Worm (Caenorhabditis elegans) whole organism, L1 larva: Measurements from ENCODE around the gene W04B5.3.
A peak's percentile ranks its signal among the peaks of the same experiment; 100 is the strongest.

Source experiments
- C16A3.4 ChIP-seq: fragments of 150-350 bp; optimal IDR thresholded peaks from 2 replicates; lab custom pipeline; 2014; ENCODE audit warnings: missing biosample characterization, missing genetic modification characterization
- F16B12.6 ChIP-seq: fragments of 150-350 bp; optimal IDR thresholded peaks from 2 replicates; lab custom pipeline; 2014; ENCODE audit warnings: missing biosample characterization, missing genetic modification characterization
- Y116A8C.19 ChIP-seq: sonication (generic microtip); optimal IDR thresholded peaks from 2 replicates; lab custom pipeline; 2016; ENCODE audit warnings: missing compliant biosample characterization, missing genetic modification characterization, borderline replicate concordance
- aha-1 ChIP-seq: fragments of 150-350 bp; optimal IDR thresholded peaks from 2 replicates; lab custom pipeline; 2014; ENCODE audit warnings: missing biosample characterization, missing genetic modification characterization
- aly-2 ChIP-seq: fragments of 150-350 bp; optimal IDR thresholded peaks from 2 replicates; lab custom pipeline; 2014; ENCODE audit warnings: missing biosample characterization, missing genetic modification characterization
- blmp-1 ChIP-seq: fragments of 150-350 bp; optimal IDR thresholded peaks from 2 replicates; lab custom pipeline; 2014; ENCODE audit warnings: missing biosample characterization, missing genetic modification characterization
- ceh-8 ChIP-seq: fragments of 200-800 bp; sonication (Bioruptor generic); optimal IDR thresholded peaks from 2 replicates; lab custom pipeline; 2018; ENCODE audit warnings: mild to moderate bottlenecking, missing genetic modification characterization, moderate library complexity, missing compliant biosample characterization
- ceh-82 ChIP-seq, 3 experiments: fragments of 150-350 bp in 1 of 3; sonication (generic microtip) in 2 of 3; optimal IDR thresholded peaks; 2 replicates each; lab custom pipeline; 2014 to 2017; ENCODE audit warnings: missing biosample characterization in 3 of 3, missing genetic modification characterization in 3 of 3
- ceh-88 ChIP-seq: fragments of 200-800 bp; sonication (Bioruptor generic); IDR thresholded peaks from 2 replicates; pipeline ENCODE4 v1.3.6; 2022; ENCODE audit warnings: missing genetic modification characterization, missing compliant biosample characterization
- dpl-1 ChIP-seq, 3 experiments: fragments of 150-350 bp in 2 of 3; sonication (generic microtip) in 1 of 3; optimal IDR thresholded peaks; 2 replicates each; lab custom pipeline; 2014 to 2017; ENCODE audit warnings: missing biosample characterization in 3 of 3, missing genetic modification characterization in 3 of 3, missing genetic modification reagents in 3 of 3
- efl-1 ChIP-seq, 4 experiments: fragments of 150-350 bp; optimal IDR thresholded peaks in 3 of 4; peaks in 1 of 4; 1 replicate in 1 of 4; 2 replicates in 3 of 4; lab custom pipeline; 2014; ENCODE audit warnings: missing biosample characterization in 2 of 4, missing genetic modification characterization in 2 of 4, missing genetic modification reagents in 2 of 4
- egl-13 ChIP-seq: sonication (generic microtip); optimal IDR thresholded peaks from 2 replicates; lab custom pipeline; 2016; ENCODE audit warnings: missing genotype, missing genetic modification reagents, missing genetic modification characterization, missing compliant biosample characterization
- elt-2 ChIP-seq: sonication (generic microtip); optimal IDR thresholded peaks from 2 replicates; lab custom pipeline; 2016; ENCODE audit warnings: missing genetic modification characterization, mild to moderate bottlenecking, inconsistent platforms, missing compliant biosample characterization, missing genetic modification reagents
- elt-3 ChIP-seq, 6 experiments: fragments of 150-350 bp in 1 of 6; sonication (generic microtip); optimal IDR thresholded peaks; 2 replicates each; lab custom pipeline; 2017 to 2018; ENCODE audit warnings: missing biosample characterization in 6 of 6, missing genetic modification characterization in 6 of 6, inconsistent platforms in 1 of 6
- fkh-10 ChIP-seq: sonication (generic microtip); optimal IDR thresholded peaks from 2 replicates; lab custom pipeline; 2017; ENCODE audit warnings: missing biosample characterization, missing genetic modification reagents, missing genetic modification characterization
- fos-1 ChIP-seq: fragments of 150-350 bp; optimal IDR thresholded peaks from 2 replicates; lab custom pipeline; 2014; ENCODE audit warnings: missing biosample characterization, missing genetic modification characterization
- hlh-17 ChIP-seq: fragments of 200-800 bp; sonication (Bioruptor generic); optimal IDR thresholded peaks from 2 replicates; lab custom pipeline; 2018; ENCODE audit warnings: missing genetic modification characterization, mild to moderate bottlenecking, missing compliant biosample characterization, moderate library complexity, borderline replicate concordance
- hpl-2 ChIP-seq: fragments of 150-350 bp; optimal IDR thresholded peaks from 2 replicates; lab custom pipeline; 2014; ENCODE audit warnings: missing biosample characterization, missing genetic modification reagents, missing genetic modification characterization
- jun-1 ChIP-seq: fragments of 150-350 bp; optimal IDR thresholded peaks from 2 replicates; lab custom pipeline; 2014; ENCODE audit warnings: missing biosample characterization, missing genetic modification reagents, missing genetic modification characterization
- lin-13 ChIP-seq: fragments of 150-350 bp; optimal IDR thresholded peaks from 2 replicates; lab custom pipeline; 2014; ENCODE audit warnings: missing biosample characterization, missing genetic modification reagents, missing genetic modification characterization
- lin-14 ChIP-seq: fragments of 200-800 bp; sonication (Bioruptor generic); optimal IDR thresholded peaks from 2 replicates; lab custom pipeline; 2018; ENCODE audit warnings: mild to moderate bottlenecking, missing genetic modification characterization, moderate library complexity, missing compliant biosample characterization
- lin-15B ChIP-seq: fragments of 150-350 bp; sonication (generic microtip); optimal IDR thresholded peaks from 3 replicates; lab custom pipeline; 2014; ENCODE audit warnings: missing biosample characterization, missing genetic modification characterization
- lsy-2 ChIP-seq, 2 experiments: fragments of 150-350 bp; optimal IDR thresholded peaks; 2 replicates each; lab custom pipeline; 2014; ENCODE audit warnings: missing biosample characterization in 2 of 2, missing genetic modification characterization in 2 of 2
- nhr-11 ChIP-seq: fragments of 150-350 bp; optimal IDR thresholded peaks from 2 replicates; lab custom pipeline; 2014; ENCODE audit warnings: missing biosample characterization, missing genetic modification characterization
- nhr-28 ChIP-seq: fragments of 150-350 bp; optimal IDR thresholded peaks from 2 replicates; lab custom pipeline; 2014; ENCODE audit warnings: missing biosample characterization, missing genetic modification characterization
- nhr-47 ChIP-seq: sonication (generic microtip); optimal IDR thresholded peaks from 2 replicates; lab custom pipeline; 2016; ENCODE audit warnings: mild to moderate bottlenecking, missing genetic modification characterization, moderate library complexity, missing compliant biosample characterization
- nhr-71 ChIP-seq: sonication (generic microtip); optimal IDR thresholded peaks from 2 replicates; lab custom pipeline; 2016; ENCODE audit warnings: mild to moderate bottlenecking, missing genetic modification characterization, moderate library complexity, missing compliant biosample characterization
- nhr-77 ChIP-seq: fragments of 150-350 bp; optimal IDR thresholded peaks from 2 replicates; lab custom pipeline; 2014; ENCODE audit warnings: missing biosample characterization, missing genetic modification characterization
- nhr-84 ChIP-seq: sonication (generic microtip); optimal IDR thresholded peaks from 2 replicates; lab custom pipeline; 2017; ENCODE audit warnings: missing biosample characterization, missing genetic modification characterization
- nhr-85 ChIP-seq: sonication (generic microtip); peaks from one replicate; lab custom pipeline; 2016; ENCODE audit warnings: missing genetic modification characterization, inconsistent platforms, missing compliant biosample characterization
- nhr-90 ChIP-seq: sonication (generic microtip); optimal IDR thresholded peaks from 2 replicates; lab custom pipeline; 2016; ENCODE audit warnings: mild to moderate bottlenecking, missing genetic modification characterization, missing compliant biosample characterization; ENCODE audit not compliant: poor library complexity
- pag-3 ChIP-seq: sonication (generic microtip); optimal IDR thresholded peaks from 2 replicates; lab custom pipeline; 2017; ENCODE audit warnings: missing genetic modification characterization, mild to moderate bottlenecking, missing compliant biosample characterization, antibody characterized with exemption, borderline replicate concordance; ENCODE audit not compliant: insufficient read depth
- pqm-1 ChIP-seq: sonication (generic microtip); optimal IDR thresholded peaks from 3 replicates; lab custom pipeline; 2017; ENCODE audit warnings: missing biosample characterization, missing genetic modification characterization
- snpc-4 ChIP-seq: fragments of 150-350 bp; optimal IDR thresholded peaks from 2 replicates; lab custom pipeline; 2014; ENCODE audit warnings: missing biosample characterization, missing genetic modification characterization
- snu-23 ChIP-seq: sonication (generic microtip); optimal IDR thresholded peaks from 2 replicates; lab custom pipeline; 2016; ENCODE audit warnings: missing genetic modification characterization, missing compliant biosample characterization
- sox-4 ChIP-seq: sonication (generic microtip); optimal IDR thresholded peaks from 2 replicates; lab custom pipeline; 2016; ENCODE audit warnings: missing genetic modification characterization, missing compliant biosample characterization
- sptf-1 ChIP-seq: fragments of 150-350 bp; optimal IDR thresholded peaks from 2 replicates; lab custom pipeline; 2014; ENCODE audit warnings: missing biosample characterization, missing genetic modification characterization
- sup-37 ChIP-seq: fragments of 200-800 bp; sonication (Bioruptor generic); optimal IDR thresholded peaks from 2 replicates; lab custom pipeline; 2018; ENCODE audit warnings: mild to moderate bottlenecking, missing genetic modification characterization, missing compliant biosample characterization
- swsn-7 ChIP-seq: sonication (generic microtip); optimal IDR thresholded peaks from 2 replicates; lab custom pipeline; 2016; ENCODE audit warnings: missing genetic modification characterization, missing compliant biosample characterization
- unc-30 ChIP-seq: sonication (generic microtip); optimal IDR thresholded peaks from 2 replicates; lab custom pipeline; 2017; ENCODE audit warnings: missing biosample characterization, missing genetic modification characterization
- vab-15 ChIP-seq: sonication (generic microtip); optimal IDR thresholded peaks from 2 replicates; lab custom pipeline; 2017; ENCODE audit warnings: missing genotype, mild to moderate bottlenecking, missing genetic modification characterization, missing compliant biosample characterization
- zip-4 ChIP-seq: fragments of 200-800 bp; sonication (Bioruptor generic); optimal IDR thresholded peaks from 2 replicates; lab custom pipeline; 2018; ENCODE audit warnings: mild to moderate bottlenecking, missing genetic modification characterization, moderate library complexity, missing compliant biosample characterization
- ztf-11 ChIP-seq, 2 experiments: sonication (generic microtip); optimal IDR thresholded peaks; 2 replicates each; lab custom pipeline; 2016 to 2017; ENCODE audit warnings: missing genetic modification characterization in 2 of 2, missing biosample characterization in 1 of 2, missing compliant biosample characterization in 1 of 2
- ztf-4 ChIP-seq: fragments of 150-350 bp; optimal IDR thresholded peaks from 2 replicates; lab custom pipeline; 2014; ENCODE audit warnings: missing biosample characterization, missing genetic modification characterization

W04B5.3 gene

ce11 chrIII:2391704-2392103 is 26.6 kb upstream of the W04B5.3 start:
- no peak for TF ChIP-seq efl-1 (optimal IDR thresholded peaks at IDR 0.05; lab: Kevin White, UChicago)
- peak in 1 of 2 experiments; percentile 72 for TF ChIP-seq efl-1 (GFP tag; optimal IDR thresholded peaks at IDR 0.05 in 1 of 2; lab: Kevin White, UChicago)
- peak; percentile 38 for TF ChIP-seq fkh-10
- TF ChIP-seq nhr-11 (tag; lab: Kevin White, UChicago) = no peak
- TF ChIP-seq C16A3.4 = no peak
- TF ChIP-seq lin-14 = peak; percentile 72
- no peak for TF ChIP-seq aly-2 (tag; lab: Kevin White, UChicago)
- TF ChIP-seq lin-15B (tag; lab: Kevin White, UChicago) = no peak
- TF ChIP-seq sptf-1 (tag; lab: Kevin White, UChicago) = no peak
- TF ChIP-seq, all 84 proteins: peak for 3

- TF ChIP-seq lin-13 (GFP tag; lab: Kevin White, UChicago) (peak; percentile 27), aha-1 (tag; lab: Kevin White, UChicago) (no peak), fkh-10 (no peak), pqm-1 (tag; lab: Kevin White, UChicago) (no peak), ceh-8 (GFP tag; lab: Kevin White, UChicago) (no peak), efl-1 (optimal IDR thresholded peaks at IDR 0.05; lab: Kevin White, UChicago) (no peak), efl-1 (GFP tag; optimal IDR thresholded peaks at IDR 0.05 in 1 of 2; lab: Kevin White, UChicago) (peak in 1 of 2 experiments; percentile 91), zip-4 (no peak), ceh-88 (GFP tag; lab: Robert Waterston, UW) (no peak), ztf-11 (tag; optimal IDR thresholded peaks at IDR 0.05; lab: Kevin White, UChicago) (no peak)
These were observed 24.6 kb upstream of the W04B5.3 start for ce11 chrIII:2393666-2394154.

ce11 chrIII:2401126-2402123 is 16.9 kb upstream of the W04B5.3 start, which contains the start of the genes cic-1 and strm-1:
Gene cic-1, minus strand, starts transcription at chrIII:2401221.
Gene strm-1, plus strand, starts transcription at chrIII:2402070.
- TF ChIP-seq vab-15 (tag; lab: Kevin White, UChicago) (no peak), unc-30 (tag; lab: Kevin White, UChicago) (no peak), pag-3 (tag; lab: Kevin White, UChicago) (no peak), lin-14 (no peak), Y116A8C.19 (tag; lab: Kevin White, UChicago) (no peak), ztf-4 (tag; lab: Kevin White, UChicago) (no peak), sup-37 (GFP tag; lab: Kevin White, UChicago) (no peak), fos-1 (tag; lab: Kevin White, UChicago) (peak; percentile 12), nhr-28 (tag; lab: Kevin White, UChicago) (no peak), swsn-7 (tag; lab: Kevin White, UChicago) (peak; percentile 64), egl-13 (tag; lab: Kevin White, UChicago) (no peak), elt-2 (tag; lab: Kevin White, UChicago) (no peak), sox-4 (tag; lab: Kevin White, UChicago) (no peak), snu-23 (peak; percentile 85), lsy-2 (tag; optimal IDR thresholded peaks at IDR 0.05; lab: Kevin White, UChicago) (peak; percentile 80 to 84), snpc-4 (peak; percentile 4), hpl-2 (GFP tag; lab: Kevin White, UChicago) (no peak), hlh-17 (GFP tag; lab: Kevin White, UChicago) (no peak), F16B12.6 (peak; percentile 69), nhr-47 (peak; percentile 77), nhr-71 (tag; lab: Kevin White, UChicago) (no peak), efl-1 (optimal IDR thresholded peaks at IDR 0.05; lab: Kevin White, UChicago) (peak; percentile 80 to 96), efl-1 (GFP tag; optimal IDR thresholded peaks at IDR 0.05 in 1 of 2; lab: Kevin White, UChicago) (peak; percentile 96 to 99), nhr-85 (tag; lab: Kevin White, UChicago) (peak; percentile 32), nhr-90 (no peak), nhr-11 (tag; lab: Kevin White, UChicago) (peak; percentile 50), blmp-1 (tag; lab: Kevin White, UChicago) (peak; percentile 99), jun-1 (tag; lab: Kevin White, UChicago) (peak; percentile 32), dpl-1 (GFP tag; optimal IDR thresholded peaks at IDR 0.05; lab: Kevin White, UChicago) (peak; percentile 92 to 96 (median 95)), nhr-77 (no peak), ceh-82 (tag; optimal IDR thresholded peaks at IDR 0.05; lab: Kevin White, UChicago) (peak; percentile 34 to 66 (median 42)), elt-3 (tag; optimal IDR thresholded peaks at IDR 0.05; lab: Kevin White, UChicago) (peak in 1 of 6 experiments; percentile 33), ceh-88 (GFP tag; lab: Robert Waterston, UW) (no peak), nhr-84 (tag; lab: Kevin White, UChicago) (no peak), zip-4 (no peak)
